Worm (Caenorhabditis elegans): Measurements from ENCODE around the gene C08D8.1.

DNA sequence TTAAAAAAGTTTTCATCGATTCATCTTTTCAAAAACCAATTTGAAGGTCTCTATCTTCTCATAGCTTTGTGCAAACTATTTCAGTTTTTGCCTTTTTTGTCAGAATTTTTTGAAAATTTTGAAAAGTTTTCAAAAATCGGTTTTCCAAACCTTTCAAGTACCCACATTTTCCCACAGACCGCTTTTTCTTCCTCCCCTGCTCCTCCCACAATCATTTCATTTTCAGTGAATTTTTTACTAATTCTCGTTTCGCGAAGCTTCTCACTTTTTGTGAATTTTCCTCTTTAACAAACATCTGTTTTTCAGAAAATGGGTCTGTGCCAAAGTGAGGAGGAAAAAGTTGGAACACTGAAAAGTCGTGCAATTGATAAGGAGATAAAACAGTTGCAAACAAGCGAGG lies 25.1 kb downstream of the C08D8.1 start, which contains the start of gene gpa-2:
- no peak for TF ChIP-seq mab-5 (tag; optimal IDR thresholded peaks at IDR 0.05)
- TF ChIP-seq sma-9 (GFP tag; optimal IDR thresholded peaks at IDR 0.05), result no peak
- no peak for TF ChIP-seq sma-9 (tag; optimal IDR thresholded peaks at IDR 0.05)
- TF ChIP-seq nhr-77 (tag; optimal IDR thresholded peaks at IDR 0.05), result no peak
- no peak for TF ChIP-seq alr-1 (tag; optimal IDR thresholded peaks at IDR 0.05)
- TF ChIP-seq dmd-4 (tag; optimal IDR thresholded peaks at IDR 0.05), result no peak
- TF ChIP-seq zag-1 (tag; optimal IDR thresholded peaks at IDR 0.05), result no peak
- no peak for TF ChIP-seq snpc-4 (tag; optimal IDR thresholded peaks at IDR 0.05)

Measured in whole organism, L2 larva.